Worm (Caenorhabditis elegans) whole organism, L1 larva: ENCODE measurements around the gene frpr-10.

ENCODE experiments used
- C04F5.9 ChIP-seq: sonication (generic microtip); optimal IDR thresholded peaks from 2 replicates; lab custom pipeline; 2016; ENCODE audit warnings: missing genetic modification characterization, missing compliant biosample characterization
- aha-1 ChIP-seq: fragments of 150-350 bp; optimal IDR thresholded peaks from 2 replicates; lab custom pipeline; 2014; ENCODE audit warnings: missing biosample characterization, missing genetic modification characterization
- blmp-1 ChIP-seq: fragments of 150-350 bp; optimal IDR thresholded peaks from 2 replicates; lab custom pipeline; 2014; ENCODE audit warnings: missing biosample characterization, missing genetic modification characterization
- ceh-63 ChIP-seq: fragments of 200-800 bp; sonication (Bioruptor generic); optimal IDR thresholded peaks from 2 replicates; lab custom pipeline; 2018; ENCODE audit warnings: mild to moderate bottlenecking, missing genetic modification characterization, missing compliant biosample characterization
- ceh-82 ChIP-seq, 3 experiments: fragments of 150-350 bp in 1 of 3; sonication (generic microtip) in 2 of 3; optimal IDR thresholded peaks; 2 replicates each; lab custom pipeline; 2014 to 2017; ENCODE audit warnings: missing biosample characterization in 3 of 3, missing genetic modification characterization in 3 of 3
- ceh-88 ChIP-seq: fragments of 200-800 bp; sonication (Bioruptor generic); IDR thresholded peaks from 2 replicates; pipeline ENCODE4 v1.3.6; 2022; ENCODE audit warnings: missing genetic modification characterization, missing compliant biosample characterization
- ceh-90 ChIP-seq: sonication (generic microtip); optimal IDR thresholded peaks from 2 replicates; lab custom pipeline; 2016; ENCODE audit warnings: missing genetic modification characterization, missing compliant biosample characterization
- dpl-1 ChIP-seq, 3 experiments: fragments of 150-350 bp in 2 of 3; sonication (generic microtip) in 1 of 3; optimal IDR thresholded peaks; 2 replicates each; lab custom pipeline; 2014 to 2017; ENCODE audit warnings: missing biosample characterization in 3 of 3, missing genetic modification characterization in 3 of 3, missing genetic modification reagents in 3 of 3
- dsc-1 ChIP-seq: sonication (generic microtip); optimal IDR thresholded peaks from 2 replicates; lab custom pipeline; 2016; ENCODE audit warnings: mild to moderate bottlenecking, missing genetic modification characterization, missing compliant biosample characterization
- efl-1 ChIP-seq, 4 experiments: fragments of 150-350 bp; optimal IDR thresholded peaks in 3 of 4; peaks in 1 of 4; 1 replicate in 1 of 4; 2 replicates in 3 of 4; lab custom pipeline; 2014; ENCODE audit warnings: missing biosample characterization in 2 of 4, missing genetic modification characterization in 2 of 4, missing genetic modification reagents in 2 of 4
- egl-27 ChIP-seq, 2 experiments: fragments of 150-350 bp in 1 of 2; sonication (generic microtip); optimal IDR thresholded peaks; 3 replicates each; lab custom pipeline; 2017 to 2018; ENCODE audit warnings: missing biosample characterization in 2 of 2, missing genetic modification characterization in 2 of 2, missing genetic modification reagents in 2 of 2
- elt-2 ChIP-seq: sonication (generic microtip); optimal IDR thresholded peaks from 2 replicates; lab custom pipeline; 2016; ENCODE audit warnings: missing genetic modification characterization, mild to moderate bottlenecking, inconsistent platforms, missing compliant biosample characterization, missing genetic modification reagents
- ets-5 ChIP-seq: fragments of 200-800 bp; sonication (Bioruptor generic); IDR thresholded peaks from 2 replicates; pipeline ENCODE4 v1.3.6; 2022; ENCODE audit warnings: missing genetic modification characterization, missing compliant biosample characterization
- fkh-4 ChIP-seq: sonication (generic microtip); optimal IDR thresholded peaks from 2 replicates; lab custom pipeline; 2016; ENCODE audit warnings: missing compliant biosample characterization, missing genetic modification characterization, borderline replicate concordance
- fkh-8 ChIP-seq: sonication (generic microtip); optimal IDR thresholded peaks from 2 replicates; lab custom pipeline; 2016; ENCODE audit warnings: mild to moderate bottlenecking, missing genetic modification characterization, missing compliant biosample characterization
- hlh-4 ChIP-seq: sonication (generic microtip); optimal IDR thresholded peaks from 2 replicates; lab custom pipeline; 2016; ENCODE audit warnings: mild to moderate bottlenecking, missing genetic modification characterization, missing compliant biosample characterization
- hpl-2 ChIP-seq: fragments of 150-350 bp; optimal IDR thresholded peaks from 2 replicates; lab custom pipeline; 2014; ENCODE audit warnings: missing biosample characterization, missing genetic modification reagents, missing genetic modification characterization
- irx-1 ChIP-seq: sonication (generic microtip); optimal IDR thresholded peaks from 2 replicates; lab custom pipeline; 2016; ENCODE audit warnings: missing genetic modification characterization, missing compliant biosample characterization
- jun-1 ChIP-seq: fragments of 150-350 bp; optimal IDR thresholded peaks from 2 replicates; lab custom pipeline; 2014; ENCODE audit warnings: missing biosample characterization, missing genetic modification reagents, missing genetic modification characterization
- lin-35 ChIP-seq, 2 experiments: fragments of 150-350 bp; optimal IDR thresholded peaks; 2 replicates each; lab custom pipeline; 2014; ENCODE audit warnings: missing biosample characterization in 2 of 2, missing genetic modification characterization in 2 of 2, missing genetic modification reagents in 2 of 2
- lsy-2 ChIP-seq, 2 experiments: fragments of 150-350 bp; optimal IDR thresholded peaks; 2 replicates each; lab custom pipeline; 2014; ENCODE audit warnings: missing biosample characterization in 2 of 2, missing genetic modification characterization in 2 of 2
- mab-9 ChIP-seq: fragments of 200-800 bp; sonication (Bioruptor generic); IDR thresholded peaks from 2 replicates; pipeline ENCODE4 v1.3.6; 2022; ENCODE audit warnings: missing genetic modification reagents, missing genetic modification characterization, missing compliant biosample characterization
- mdl-1 ChIP-seq, 2 experiments: fragments of 150-350 bp; optimal IDR thresholded peaks; 2 replicates each; lab custom pipeline; 2014 to 2017; ENCODE audit warnings: missing biosample characterization in 2 of 2, missing genetic modification characterization in 2 of 2, inconsistent platforms in 1 of 2
- nhr-11 ChIP-seq: fragments of 150-350 bp; optimal IDR thresholded peaks from 2 replicates; lab custom pipeline; 2014; ENCODE audit warnings: missing biosample characterization, missing genetic modification characterization
- nhr-19 ChIP-seq: fragments of 200-800 bp; sonication (Bioruptor generic); conservative IDR thresholded peaks from 2 replicates; pipeline ENCODE4 v1.3.6; 2022; ENCODE audit warnings: missing genetic modification characterization, missing compliant biosample characterization
- nhr-20 ChIP-seq: sonication (generic microtip); optimal IDR thresholded peaks from 2 replicates; lab custom pipeline; 2016; ENCODE audit warnings: mild to moderate bottlenecking, missing genetic modification characterization, missing compliant biosample characterization
- nhr-47 ChIP-seq: sonication (generic microtip); optimal IDR thresholded peaks from 2 replicates; lab custom pipeline; 2016; ENCODE audit warnings: mild to moderate bottlenecking, missing genetic modification characterization, moderate library complexity, missing compliant biosample characterization
- nhr-71 ChIP-seq: sonication (generic microtip); optimal IDR thresholded peaks from 2 replicates; lab custom pipeline; 2016; ENCODE audit warnings: mild to moderate bottlenecking, missing genetic modification characterization, moderate library complexity, missing compliant biosample characterization
- nhr-76 ChIP-seq: sonication (generic microtip); optimal IDR thresholded peaks from 2 replicates; lab custom pipeline; 2017; ENCODE audit warnings: missing biosample characterization, missing genetic modification characterization
- nhr-90 ChIP-seq: sonication (generic microtip); optimal IDR thresholded peaks from 2 replicates; lab custom pipeline; 2016; ENCODE audit warnings: mild to moderate bottlenecking, missing genetic modification characterization, missing compliant biosample characterization; ENCODE audit not compliant: poor library complexity
- pag-3 ChIP-seq: sonication (generic microtip); optimal IDR thresholded peaks from 2 replicates; lab custom pipeline; 2017; ENCODE audit warnings: missing genetic modification characterization, mild to moderate bottlenecking, missing compliant biosample characterization, antibody characterized with exemption, borderline replicate concordance; ENCODE audit not compliant: insufficient read depth
- pax-3 ChIP-seq: fragments of 200-800 bp; sonication (Bioruptor generic); optimal IDR thresholded peaks from 2 replicates; lab custom pipeline; 2018; ENCODE audit warnings: mild to moderate bottlenecking, missing genetic modification characterization, moderate library complexity, missing compliant biosample characterization
- rnt-1 ChIP-seq: sonication (generic microtip); optimal IDR thresholded peaks from 2 replicates; lab custom pipeline; 2016; ENCODE audit warnings: mild to moderate bottlenecking, missing genetic modification characterization, moderate library complexity, missing compliant biosample characterization
- skn-1 ChIP-seq: fragments of 150-350 bp; optimal IDR thresholded peaks from 2 replicates; lab custom pipeline; 2014; ENCODE audit warnings: missing biosample characterization, missing genetic modification characterization
- snu-23 ChIP-seq: sonication (generic microtip); optimal IDR thresholded peaks from 2 replicates; lab custom pipeline; 2016; ENCODE audit warnings: missing genetic modification characterization, missing compliant biosample characterization
- sup-37 ChIP-seq: fragments of 200-800 bp; sonication (Bioruptor generic); optimal IDR thresholded peaks from 2 replicates; lab custom pipeline; 2018; ENCODE audit warnings: mild to moderate bottlenecking, missing genetic modification characterization, missing compliant biosample characterization
- swsn-7 ChIP-seq: sonication (generic microtip); optimal IDR thresholded peaks from 2 replicates; lab custom pipeline; 2016; ENCODE audit warnings: missing genetic modification characterization, missing compliant biosample characterization
- tbx-2 ChIP-seq: sonication (generic microtip); optimal IDR thresholded peaks from 2 replicates; lab custom pipeline; 2016; ENCODE audit warnings: missing genetic modification characterization, missing compliant biosample characterization
- unc-98 ChIP-seq: fragments of 200-800 bp; sonication (Bioruptor generic); IDR thresholded peaks from 2 replicates; pipeline ENCODE4 v1.3.6; 2022; ENCODE audit warnings: missing genetic modification characterization, missing compliant biosample characterization
- vab-15 ChIP-seq: sonication (generic microtip); optimal IDR thresholded peaks from 2 replicates; lab custom pipeline; 2017; ENCODE audit warnings: missing genotype, mild to moderate bottlenecking, missing genetic modification characterization, missing compliant biosample characterization
- ztf-11 ChIP-seq, 2 experiments: sonication (generic microtip); optimal IDR thresholded peaks; 2 replicates each; lab custom pipeline; 2016 to 2017; ENCODE audit warnings: missing genetic modification characterization in 2 of 2, missing biosample characterization in 1 of 2, missing compliant biosample characterization in 1 of 2
- ztf-4 ChIP-seq: fragments of 150-350 bp; optimal IDR thresholded peaks from 2 replicates; lab custom pipeline; 2014; ENCODE audit warnings: missing biosample characterization, missing genetic modification characterization

Gene frpr-10

DNA sequence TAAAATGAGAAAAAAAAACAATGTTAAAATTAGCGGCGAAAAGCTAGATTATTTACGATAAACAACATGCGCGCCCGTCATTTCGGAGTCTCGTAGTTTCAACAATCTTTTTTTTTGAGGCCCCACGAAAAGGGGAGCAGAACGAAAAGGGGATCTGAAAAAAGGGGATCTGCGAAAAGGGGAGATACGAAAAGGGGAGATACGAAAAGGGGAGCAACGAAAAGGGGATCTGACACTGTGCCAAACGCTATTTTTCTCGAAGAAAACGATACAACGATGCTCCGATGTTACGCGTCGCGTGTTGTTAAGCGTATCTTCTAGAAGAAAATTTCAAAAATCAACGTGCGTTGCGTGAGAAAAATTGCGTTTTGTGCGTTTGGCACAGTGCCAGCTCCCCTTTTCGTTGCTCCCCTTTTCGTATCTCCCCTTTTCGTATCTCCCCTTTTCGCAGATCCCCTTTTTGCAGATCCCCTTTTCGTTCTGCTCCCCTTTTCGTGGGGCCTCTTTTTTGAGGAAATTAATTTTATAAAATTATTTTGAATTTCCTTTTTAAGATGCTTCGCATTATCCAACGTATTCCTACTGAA is 58.2 kb downstream of the frpr-10 start, which contains the start of gene C26B2.7 (continued):
- TF ChIP-seq nhr-47 (tag; lab: Kevin White, UChicago) (peak; percentile 88), rnt-1 (tag; lab: Kevin White, UChicago) (peak; percentile 95), irx-1 (tag; lab: Kevin White, UChicago) (peak; percentile 22), jun-1 (peak; percentile 44), unc-98 (GFP tag; lab: Robert Waterston, UW) (peak; percentile 76), C04F5.9 (tag; lab: Kevin White, UChicago) (peak; percentile 54), elt-2 (tag; lab: Kevin White, UChicago) (peak; percentile 5), ceh-90 (tag; lab: Kevin White, UChicago) (peak; percentile 53), vab-15 (tag; lab: Kevin White, UChicago) (peak; percentile 76), ztf-11 (tag; optimal IDR thresholded peaks at IDR 0.05; lab: Kevin White, UChicago) (peak in 1 of 2 experiments; percentile 94), fkh-4 (tag; lab: Kevin White, UChicago) (peak; percentile 48)
- TF ChIP-seq, all 84 proteins: peak for 51; not testable (repeated sequence) for 33

DNA sequence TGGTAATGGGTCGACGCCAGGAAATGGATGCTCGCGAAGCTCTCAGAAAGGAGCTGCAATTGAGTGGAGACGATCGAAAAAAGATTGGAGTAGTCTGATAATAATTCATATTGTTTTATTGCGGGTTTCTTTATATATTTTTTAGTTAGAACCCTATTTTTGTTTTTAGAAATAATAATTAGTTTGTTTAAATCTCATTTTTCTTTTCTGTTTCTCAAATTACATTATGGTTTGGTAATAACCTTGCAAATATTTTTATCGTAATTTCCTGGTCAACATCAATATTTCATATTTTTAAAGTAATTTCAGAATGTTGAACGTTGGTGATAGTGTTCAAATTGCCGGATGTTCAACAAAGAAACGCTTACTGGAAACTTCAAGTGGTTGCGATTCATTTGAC is 59.1 kb downstream of the frpr-10 start, which contains the start of gene elpc-4:
Gene elpc-4 (plus strand): TSS at position 301 of the 400 bp plus-strand sequence.
- TF ChIP-seq sup-37 (GFP tag; lab: Kevin White, UChicago) (no peak), pax-3 (tag; lab: Kevin White, UChicago) (no peak), nhr-90 (tag; lab: Kevin White, UChicago) (no peak), C04F5.9 (tag; lab: Kevin White, UChicago) (no peak), pag-3 (tag; lab: Kevin White, UChicago) (no peak), hpl-2 (no peak), rnt-1 (tag; lab: Kevin White, UChicago) (no peak), skn-1 (tag; lab: Kevin White, UChicago) (no peak), ceh-88 (no peak), fkh-8 (tag; lab: Kevin White, UChicago) (no peak), irx-1 (tag; lab: Kevin White, UChicago) (no peak), dsc-1 (tag; lab: Kevin White, UChicago) (no peak), vab-15 (tag; lab: Kevin White, UChicago) (no peak), tbx-2 (no peak), hlh-4 (tag; lab: Kevin White, UChicago) (no peak), nhr-47 (tag; lab: Kevin White, UChicago) (no peak), egl-27 (tag; optimal IDR thresholded peaks at IDR 0.05; lab: Kevin White, UChicago) (no peak), ztf-4 (tag; lab: Kevin White, UChicago) (no peak)
- TF ChIP-seq, all 84 proteins: peak for 0

DNA sequence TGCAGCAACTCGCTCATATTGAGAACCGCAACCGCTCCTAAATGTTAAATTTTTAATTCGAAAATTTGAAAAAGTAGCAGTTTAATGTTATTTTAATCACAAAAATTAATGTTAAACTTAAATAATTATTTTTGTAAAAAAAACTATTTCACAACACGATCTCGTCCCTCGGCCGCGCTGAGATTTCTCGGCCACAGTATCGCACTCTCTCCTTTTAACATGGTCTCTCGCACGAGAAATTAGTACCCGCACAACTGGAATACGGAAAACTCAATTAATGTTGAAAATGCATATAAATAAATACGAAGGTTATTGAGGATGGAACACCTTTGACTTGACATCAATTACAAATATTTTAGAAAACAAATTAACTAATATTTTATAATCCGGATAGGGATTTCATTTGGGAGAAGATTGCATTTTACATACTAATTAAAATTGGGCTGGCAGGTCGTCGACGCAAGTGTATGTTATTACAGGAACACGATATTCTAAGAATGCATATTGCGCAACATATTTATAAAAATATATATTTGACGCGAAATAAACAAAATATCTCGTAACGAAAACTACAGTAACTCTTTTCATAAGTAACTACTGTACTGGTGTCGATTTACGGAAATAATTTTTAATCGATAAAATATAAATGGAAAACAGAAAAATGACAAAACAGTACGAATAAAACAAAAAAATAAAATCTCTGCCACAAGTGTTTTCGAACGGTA is 62.3 kb downstream of the frpr-10 start, which contains the start of gene dnc-4:
Gene dnc-4 (minus strand): TSS at position 37 of the 725 bp plus-strand sequence.
- TF ChIP-seq pag-3 (tag; lab: Kevin White, UChicago): no peak
- TF ChIP-seq nhr-76 (tag; lab: Kevin White, UChicago): no peak
- TF ChIP-seq rnt-1 (tag; lab: Kevin White, UChicago): peak; percentile 73
- TF ChIP-seq mab-9 (GFP tag; lab: Robert Waterston, UW): no peak
- TF ChIP-seq lsy-2 (tag; optimal IDR thresholded peaks at IDR 0.05; lab: Kevin White, UChicago): peak in 1 of 2 experiments; percentile 55
- peak; percentile 21 for TF ChIP-seq nhr-90 (tag; lab: Kevin White, UChicago)
- TF ChIP-seq ets-5 (GFP tag; lab: Robert Waterston, UW): no peak
- peak; percentile 8 to 36 for TF ChIP-seq efl-1 (optimal IDR thresholded peaks at IDR 0.05; lab: Kevin White, UChicago)
- TF ChIP-seq efl-1 (GFP tag; optimal IDR thresholded peaks at IDR 0.05 in 1 of 2; lab: Kevin White, UChicago): peak in 1 of 2 experiments; percentile 36
- TF ChIP-seq mdl-1 (tag; optimal IDR thresholded peaks at IDR 0.05; lab: Kevin White, UChicago): no peak
- TF ChIP-seq dpl-1 (GFP tag; optimal IDR thresholded peaks at IDR 0.05; lab: Kevin White, UChicago): peak in 1 of 3 experiments; percentile 39
- no peak for TF ChIP-seq nhr-19 (GFP tag; lab: Robert Waterston, UW)
- TF ChIP-seq nhr-71: peak; percentile 33
- TF ChIP-seq fkh-4 (tag; lab: Kevin White, UChicago): no peak
- peak; percentile 20 for TF ChIP-seq snu-23 (GFP tag; lab: Kevin White, UChicago)
- peak; percentile 7 for TF ChIP-seq nhr-20 (tag; lab: Kevin White, UChicago)
- peak in 1 of 3 experiments; percentile 39 for TF ChIP-seq ceh-82 (tag; optimal IDR thresholded peaks at IDR 0.05; lab: Kevin White, UChicago)
- TF ChIP-seq ceh-90 (tag; lab: Kevin White, UChicago): peak; percentile 69
- no peak for TF ChIP-seq nhr-11 (tag; lab: Kevin White, UChicago)
- peak; percentile 24 for TF ChIP-seq nhr-47 (tag; lab: Kevin White, UChicago)
- TF ChIP-seq lin-35 (GFP tag; optimal IDR thresholded peaks at IDR 0.05; lab: Kevin White, UChicago): peak in 1 of 2 experiments; percentile 27
- no peak for TF ChIP-seq aha-1 (tag; lab: Kevin White, UChicago)
- peak; percentile 3 for TF ChIP-seq blmp-1 (tag; lab: Kevin White, UChicago)
- no peak for TF ChIP-seq ceh-63 (GFP tag; lab: Kevin White, UChicago)
- TF ChIP-seq swsn-7: peak; percentile 14
